Fruit fly (Drosophila melanogaster): ENCODE data around the gene Med.

The Med gene

DNA sequence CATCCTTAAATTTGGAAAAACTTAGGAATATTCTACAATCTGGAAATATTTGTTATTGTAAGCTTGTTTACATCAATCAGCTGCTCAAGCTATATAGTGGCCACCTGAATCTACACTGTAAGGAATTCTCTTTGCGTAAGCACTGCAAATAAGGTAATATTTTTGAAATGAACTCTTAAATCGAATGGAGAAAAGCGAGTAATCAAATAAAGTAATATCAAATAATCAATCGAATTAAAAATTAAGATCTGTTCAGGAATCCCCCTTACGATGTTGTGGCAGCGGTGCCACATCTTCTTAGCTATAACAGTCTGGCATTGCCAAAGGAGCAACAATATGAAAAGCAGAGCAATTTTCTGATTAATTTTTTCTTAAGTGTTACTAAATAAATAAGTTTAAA is 5.2 kb downstream of the Med start, which contains the start of the genes Mnat9 and CG1792 (continued):
- TF ChIP-seq sr (GFP tag; IDR thresholded peaks at IDR 0.05) = peak; percentile 98
- peak; percentile 98 for TF ChIP-seq pum (GFP tag; optimal IDR thresholded peaks at IDR 0.05)
- TF ChIP-seq CG6854 (GFP tag; optimal IDR thresholded peaks at IDR 0.05) = peak; percentile 94
- TF ChIP-seq CG15514 (GFP tag; optimal IDR thresholded peaks at IDR 0.05) = peak; percentile 95
- peak; percentile 99 for TF ChIP-seq CG3726 (GFP tag; IDR thresholded peaks at IDR 0.05)
- TF ChIP-seq CG18476 (GFP tag; optimal IDR thresholded peaks at IDR 0.05) = peak; percentile 99
- peak; percentile 99 for TF ChIP-seq CG4424 (GFP tag; optimal IDR thresholded peaks at IDR 0.05)
- TF ChIP-seq odd (GFP tag; optimal IDR thresholded peaks at IDR 0.05) = peak; percentile 94
- TF ChIP-seq Atf-2 (GFP tag; optimal IDR thresholded peaks at IDR 0.05) = peak; percentile 99
- TF ChIP-seq CG13296 (GFP tag; optimal IDR thresholded peaks at IDR 0.05) = peak; percentile 96
- peak; percentile 97 for TF ChIP-seq CG12219 (GFP tag; optimal IDR thresholded peaks at IDR 0.05)
- TF ChIP-seq MTF-1 (GFP tag; optimal IDR thresholded peaks at IDR 0.05; ENCODE audit: borderline replicate concordance) = peak; percentile 97
- no peak for TF ChIP-seq CG17568 (GFP tag; optimal IDR thresholded peaks at IDR 0.05)
- peak; percentile 98 for TF ChIP-seq repo (GFP tag; optimal IDR thresholded peaks at IDR 0.05)
- peak; percentile 94 for TF ChIP-seq jigr1 (GFP tag; IDR thresholded peaks at IDR 0.05)
- peak; percentile 99 for TF ChIP-seq bab2 (GFP tag; optimal IDR thresholded peaks at IDR 0.05)
- TF ChIP-seq B-H2 (GFP tag; optimal IDR thresholded peaks at IDR 0.05) = peak; percentile 94
- peak; percentile 97 for TF ChIP-seq CG18262 (tag; optimal IDR thresholded peaks at IDR 0.05)
- no peak for TF ChIP-seq hbn (GFP tag; IDR thresholded peaks at IDR 0.05; ENCODE audit: partially characterized antibody)
- TF ChIP-seq Ravus (GFP tag; IDR thresholded peaks at IDR 0.05) = peak; percentile 94
- TF ChIP-seq sima (GFP tag; optimal IDR thresholded peaks at IDR 0.05) = peak; percentile 94
- TF ChIP-seq bbx (GFP tag; IDR thresholded peaks at IDR 0.05; ENCODE audit: partially characterized antibody) = no peak
- TF ChIP-seq CG7556 (GFP tag; optimal IDR thresholded peaks at IDR 0.05) = peak; percentile 94
- TF ChIP-seq CG11456 (GFP tag; IDR thresholded peaks at IDR 0.05) = peak; percentile 100
- peak; percentile 99 for TF ChIP-seq tx (GFP tag; optimal IDR thresholded peaks at IDR 0.05)
- TF ChIP-seq Ptx1 (GFP tag; IDR thresholded peaks at IDR 0.05) = peak; percentile 100
- TF ChIP-seq Fer3 (tag; optimal IDR thresholded peaks at IDR 0.05) = peak; percentile 99
- peak; percentile 99 for TF ChIP-seq Awh (GFP tag; IDR thresholded peaks at IDR 0.05)
- TF ChIP-seq CG12299 (tag; optimal IDR thresholded peaks at IDR 0.05) = peak; percentile 95
- TF ChIP-seq ro (GFP tag; IDR thresholded peaks at IDR 0.05) = peak; percentile 98
- peak; percentile 99 for TF ChIP-seq dati (GFP tag; IDR thresholded peaks at IDR 0.05)
- TF ChIP-seq CG6254 (GFP tag; optimal IDR thresholded peaks at IDR 0.05) = peak; percentile 95
- peak; percentile 94 for TF ChIP-seq nerfin-1 (tag; optimal IDR thresholded peaks at IDR 0.05)
- TF ChIP-seq CG15479 (GFP tag; optimal IDR thresholded peaks at IDR 0.05) = peak; percentile 14
- TF ChIP-seq rib (GFP tag; IDR thresholded peaks at IDR 0.05) = peak; percentile 99
- peak; percentile 96 for TF ChIP-seq NC2α (GFP tag; optimal IDR thresholded peaks at IDR 0.05)
- peak; percentile 98 for TF ChIP-seq Optix (GFP tag; IDR thresholded peaks at IDR 0.05)
- peak; percentile 91 for TF ChIP-seq MESR4 (GFP tag; optimal IDR thresholded peaks at IDR 0.05)
- TF ChIP-seq CG3065 (GFP tag; optimal IDR thresholded peaks at IDR 0.05) = peak; percentile 97
- peak; percentile 99 for TF ChIP-seq E2f1 (GFP tag; IDR thresholded peaks at IDR 0.05)
- peak; percentile 99 for TF ChIP-seq lab (GFP tag; optimal IDR thresholded peaks at IDR 0.05)
- peak; percentile 86 for TF ChIP-seq CG31365 (tag; optimal IDR thresholded peaks at IDR 0.05)
- peak; percentile 95 for TF ChIP-seq CG15601 (tag; optimal IDR thresholded peaks at IDR 0.05)
- TF ChIP-seq sna (GFP tag; IDR thresholded peaks at IDR 0.05; ENCODE audit: partially characterized antibody) = 0 out of 2 replicates have a peak, but pooled peaks have one; percentile 48
- TF ChIP-seq HmgD (GFP tag; optimal IDR thresholded peaks at IDR 0.05) = peak; percentile 98
- peak; percentile 82 for TF ChIP-seq CG10431 (GFP tag; optimal IDR thresholded peaks at IDR 0.05)
- TF ChIP-seq CG4282 (GFP tag; optimal IDR thresholded peaks at IDR 0.05) = peak; percentile 97
- peak; percentile 97 for TF ChIP-seq dm (GFP tag; optimal IDR thresholded peaks at IDR 0.05)
- TF ChIP-seq disco-r (GFP tag; optimal IDR thresholded peaks at IDR 0.05) = peak; percentile 98
- peak; percentile 98 for TF ChIP-seq CG17361 (GFP tag; IDR thresholded peaks at IDR 0.05)
- TF ChIP-seq CG1024 (GFP tag; IDR thresholded peaks at IDR 0.05) = peak; percentile 98
